Fruit fly (Drosophila melanogaster) whole organism, adult: Measurements from ENCODE around the gene agt.

Experiments used
- CG11617 ChIP-seq: fragments of 200-800 bp; sonication (Bioruptor generic); optimal IDR thresholded peaks from 2 replicates; lab custom pipeline; 2017; ENCODE audit warnings: mild to moderate bottlenecking, missing biosample characterization, missing genetic modification reagents, missing genetic modification characterization
- CG12768 ChIP-seq: fragments of 200-800 bp; sonication (Bioruptor generic); optimal IDR thresholded peaks from 2 replicates; lab custom pipeline; 2017; ENCODE audit warnings: missing biosample characterization, missing genetic modification characterization, mild to moderate bottlenecking, moderate library complexity, missing genetic modification reagents
- CG14711 ChIP-seq: fragments of 200-800 bp; sonication (Bioruptor generic); optimal IDR thresholded peaks from 2 replicates; lab custom pipeline; 2018; ENCODE audit warnings: missing biosample characterization, mild to moderate bottlenecking, missing genetic modification characterization, moderate library complexity
- CG1620 ChIP-seq: fragments of 200-800 bp; sonication (Bioruptor generic); optimal IDR thresholded peaks from 2 replicates; lab custom pipeline; 2016; ENCODE audit warnings: missing biosample characterization, missing genetic modification characterization
- CG33017 ChIP-seq: fragments of 200-800 bp; sonication (Bioruptor generic); optimal IDR thresholded peaks from 2 replicates; lab custom pipeline; 2018; ENCODE audit warnings: missing biosample characterization, mild to moderate bottlenecking, missing genetic modification characterization, moderate library complexity
- CG5204 ChIP-seq: fragments of 200-800 bp; sonication (Bioruptor generic); optimal IDR thresholded peaks from 2 replicates; lab custom pipeline; 2016; ENCODE audit warnings: missing biosample characterization, missing genetic modification characterization
- CG7045 ChIP-seq: fragments of 200-800 bp; sonication (Bioruptor generic); optimal IDR thresholded peaks from 2 replicates; lab custom pipeline; 2017; ENCODE audit warnings: missing biosample characterization, mild to moderate bottlenecking, missing genetic modification characterization
- CG7101 ChIP-seq: fragments of 200-800 bp; sonication (Bioruptor generic); optimal IDR thresholded peaks from 2 replicates; lab custom pipeline; 2018; ENCODE audit warnings: missing biosample characterization, mild to moderate bottlenecking, missing genetic modification characterization, moderate library complexity
- Clk ChIP-seq: fragments of 200-800 bp; sonication (Bioruptor generic); optimal IDR thresholded peaks from 2 replicates; lab custom pipeline; 2017; ENCODE audit warnings: missing biosample characterization, missing genetic modification characterization
- Crg-1 ChIP-seq: fragments of 200-800 bp; sonication (Bioruptor generic); optimal IDR thresholded peaks from 2 replicates; lab custom pipeline; 2016; ENCODE audit warnings: missing biosample characterization, missing genetic modification characterization
- Hr96 ChIP-seq: fragments of 200-800 bp; sonication (Bioruptor generic); optimal IDR thresholded peaks from 2 replicates; lab custom pipeline; 2016; ENCODE audit warnings: missing biosample characterization, missing genetic modification characterization
- Mnt ChIP-seq: fragments of 200-800 bp; sonication (Bioruptor generic); optimal IDR thresholded peaks from 2 replicates; lab custom pipeline; 2016; ENCODE audit warnings: missing biosample characterization, mild to moderate bottlenecking, missing genetic modification characterization
- bab1 ChIP-seq: fragments of 200-800 bp; sonication (Bioruptor generic); optimal IDR thresholded peaks from 3 replicates; lab custom pipeline; 2019; ENCODE audit warnings: missing biosample characterization, mild to moderate bottlenecking, missing genetic modification characterization, moderate library complexity
- cic ChIP-seq: fragments of 200-800 bp; sonication (Bioruptor generic); optimal IDR thresholded peaks from 2 replicates; lab custom pipeline; 2017; ENCODE audit warnings: missing biosample characterization, mild to moderate bottlenecking, missing genetic modification characterization, moderate library complexity
- cnc ChIP-seq, 2 experiments: fragments of >200 bp; optimal IDR thresholded peaks; 2 replicates each; lab custom pipeline; 2017
- kay ChIP-seq: fragments of 200-800 bp; sonication (Bioruptor generic); peaks from one replicate; lab custom pipeline; 2016; ENCODE audit warnings: missing biosample characterization, missing genetic modification characterization, borderline replicate concordance
- ovo ChIP-seq: fragments of 200-800 bp; sonication (Bioruptor generic); optimal IDR thresholded peaks from 2 replicates; lab custom pipeline; 2016; ENCODE audit warnings: missing biosample characterization, missing genetic modification characterization
- pad ChIP-seq: fragments of 200-800 bp; sonication (Bioruptor generic); optimal IDR thresholded peaks from 3 replicates; lab custom pipeline; 2017; ENCODE audit warnings: missing biosample characterization, missing genetic modification characterization, mild to moderate bottlenecking, moderate library complexity, missing genetic modification reagents
- tj ChIP-seq: fragments of 200-800 bp; sonication (Bioruptor generic); optimal IDR thresholded peaks from 3 replicates; lab custom pipeline; 2017; ENCODE audit warnings: missing biosample characterization, mild to moderate bottlenecking, missing genetic modification characterization, moderate library complexity
- toe ChIP-seq: fragments of 200-800 bp; sonication (Bioruptor generic); optimal IDR thresholded peaks from 2 replicates; lab custom pipeline; 2016; ENCODE audit warnings: missing biosample characterization, missing genetic modification characterization

agt gene

DNA sequence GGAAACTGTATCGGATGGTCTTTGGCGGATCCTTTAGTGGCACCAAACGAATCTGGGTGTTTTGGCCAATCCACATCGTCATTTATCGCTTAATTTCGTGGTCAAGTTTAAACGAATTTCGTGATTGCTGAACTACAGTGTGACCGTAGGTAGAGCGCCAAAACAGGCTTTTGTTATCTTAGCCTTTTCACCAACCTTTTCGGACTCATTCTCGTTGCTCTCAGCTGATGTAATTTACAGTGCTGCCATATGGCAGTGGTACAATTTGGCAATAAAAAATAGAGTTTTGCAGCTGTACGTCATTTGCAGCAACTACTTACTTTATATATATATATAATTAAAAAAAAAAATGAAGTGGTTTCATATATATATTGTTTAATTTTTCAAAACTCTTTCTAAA lies at the start of gene agt:
agt (minus strand) TSS at position 160 of the 400 bp plus-strand sequence.
- no peak for TF ChIP-seq Clk (GFP tag; lab: Kevin White, UChicago)
- peak; percentile 36 for TF ChIP-seq CG14711 (tag; lab: Kevin White, UChicago)

DNA sequence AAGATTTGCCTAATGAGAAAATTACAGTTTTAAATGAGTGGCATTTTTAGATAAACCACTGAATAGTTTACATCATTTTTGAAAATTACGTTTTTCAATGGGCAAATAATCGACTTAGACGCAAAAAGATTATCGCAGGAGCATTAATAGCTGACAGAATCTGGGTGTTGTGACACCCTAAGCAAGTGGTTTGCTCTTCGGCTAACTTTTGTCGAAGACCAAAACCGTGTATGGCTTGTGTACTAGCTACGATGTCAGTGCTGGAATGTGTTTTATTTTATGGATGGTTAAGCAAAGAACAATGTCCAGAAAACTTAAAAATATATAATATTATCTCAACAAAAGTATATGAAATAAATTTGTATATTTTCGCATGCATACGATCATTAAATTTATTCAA lies 49.0 kb upstream of the agt start:
- TF ChIP-seq CG5204 (GFP tag; lab: Kevin White, UChicago) (no peak), Mnt (GFP tag; lab: Kevin White, UChicago) (no peak), Crg-1 (GFP tag; lab: Kevin White, UChicago) (no peak), CG33017 (tag; lab: Kevin White, UChicago) (no peak), CG11617 (no peak), cic (GFP tag; lab: Kevin White, UChicago) (no peak), Hr96 (GFP tag; lab: Kevin White, UChicago) (no peak), tj (GFP tag; lab: Kevin White, UChicago) (no peak), CG14711 (tag; lab: Kevin White, UChicago) (no peak)

DNA sequence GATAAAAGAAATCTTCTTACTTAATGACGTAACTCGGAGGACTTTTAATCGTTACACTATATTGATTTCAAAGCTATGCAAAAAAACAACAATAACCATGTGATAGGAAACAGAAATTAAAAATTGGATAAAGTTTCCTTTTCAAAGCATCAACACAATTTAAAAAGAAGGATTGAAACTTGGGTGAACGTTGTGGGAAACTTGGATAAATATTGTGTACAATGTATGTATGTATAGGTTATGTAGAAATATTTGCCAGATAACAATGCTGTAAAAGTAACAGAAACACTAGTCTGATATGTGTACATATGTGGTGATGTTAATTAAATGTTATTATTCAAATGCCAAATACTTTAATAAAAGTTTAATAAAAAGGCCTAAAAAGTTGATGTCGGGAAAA lies 46.4 kb upstream of the agt start:
- no peak for TF ChIP-seq CG1620 (GFP tag; lab: Kevin White, UChicago)
- TF ChIP-seq CG11617: no peak
- TF ChIP-seq CG7045 (GFP tag; lab: Kevin White, UChicago): no peak
- TF ChIP-seq toe (GFP tag; lab: Kevin White, UChicago): no peak
- TF ChIP-seq Hr96 (GFP tag; lab: Kevin White, UChicago): no peak
- no peak for TF ChIP-seq bab1 (GFP tag; lab: Kevin White, UChicago)
- TF ChIP-seq CG5204 (GFP tag; lab: Kevin White, UChicago): no peak
- no peak for TF ChIP-seq Mnt (GFP tag; lab: Kevin White, UChicago)
- TF ChIP-seq Clk (GFP tag; lab: Kevin White, UChicago): no peak
- TF ChIP-seq tj (GFP tag; lab: Kevin White, UChicago): no peak
- TF ChIP-seq CG14711 (tag; lab: Kevin White, UChicago): no peak
- no peak for TF ChIP-seq CG33017 (tag; lab: Kevin White, UChicago)
- no peak for TF ChIP-seq Crg-1 (GFP tag; lab: Kevin White, UChicago)
- TF ChIP-seq kay (GFP tag; lab: Kevin White, UChicago): no peak
- TF ChIP-seq ovo (GFP tag; lab: Kevin White, UChicago): no peak
- TF ChIP-seq cic (GFP tag; lab: Kevin White, UChicago): no peak
- TF ChIP-seq pad (GFP tag; lab: Kevin White, UChicago): no peak
- no peak for TF ChIP-seq CG7101
- TF ChIP-seq CG12768 (GFP tag; lab: Kevin White, UChicago): no peak

DNA sequence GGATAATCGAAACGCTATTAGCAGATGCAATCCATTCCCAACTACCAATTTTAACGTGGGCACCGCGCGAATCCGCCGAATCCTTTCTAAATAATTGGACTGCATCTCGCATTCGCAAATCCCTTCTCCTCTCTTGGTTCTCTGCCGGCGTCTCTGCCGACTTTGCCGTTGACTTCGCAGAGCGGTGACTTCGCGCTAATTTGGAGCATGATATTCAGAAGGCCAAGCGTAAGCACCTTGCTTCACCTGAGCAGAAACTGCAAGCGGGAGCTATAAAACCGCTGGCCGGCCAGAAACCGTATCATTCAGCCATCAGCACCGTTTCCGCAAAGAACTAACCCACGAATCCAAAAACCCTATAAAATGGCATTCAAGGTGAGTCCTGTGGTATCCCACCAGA lies 43.9 kb upstream of the agt start, which contains the start of gene Ccp84Aa:
Ccp84Aa (plus strand) TSS at position 301 of the 400 bp plus-strand sequence.
- no peak for TF ChIP-seq ovo (GFP tag; lab: Kevin White, UChicago)
- no peak for TF ChIP-seq cic (GFP tag; lab: Kevin White, UChicago)
- TF ChIP-seq kay (GFP tag; lab: Kevin White, UChicago): no peak
- no peak for TF ChIP-seq Clk (GFP tag; lab: Kevin White, UChicago)
- no peak for TF ChIP-seq CG7101
- no peak for TF ChIP-seq Crg-1 (GFP tag; lab: Kevin White, UChicago)
- no peak for TF ChIP-seq CG12768 (GFP tag; lab: Kevin White, UChicago)
- TF ChIP-seq CG11617: no peak
- no peak for TF ChIP-seq pad (GFP tag; lab: Kevin White, UChicago)
- no peak for TF ChIP-seq cnc (optimal IDR thresholded peaks at IDR 0.05; lab: Kevin White, UChicago)
- TF ChIP-seq toe (GFP tag; lab: Kevin White, UChicago): no peak
- no peak for TF ChIP-seq CG33017 (tag; lab: Kevin White, UChicago)
- no peak for TF ChIP-seq bab1 (GFP tag; lab: Kevin White, UChicago)
- TF ChIP-seq CG14711 (tag; lab: Kevin White, UChicago): no peak
- no peak for TF ChIP-seq Hr96 (GFP tag; lab: Kevin White, UChicago)

DNA sequence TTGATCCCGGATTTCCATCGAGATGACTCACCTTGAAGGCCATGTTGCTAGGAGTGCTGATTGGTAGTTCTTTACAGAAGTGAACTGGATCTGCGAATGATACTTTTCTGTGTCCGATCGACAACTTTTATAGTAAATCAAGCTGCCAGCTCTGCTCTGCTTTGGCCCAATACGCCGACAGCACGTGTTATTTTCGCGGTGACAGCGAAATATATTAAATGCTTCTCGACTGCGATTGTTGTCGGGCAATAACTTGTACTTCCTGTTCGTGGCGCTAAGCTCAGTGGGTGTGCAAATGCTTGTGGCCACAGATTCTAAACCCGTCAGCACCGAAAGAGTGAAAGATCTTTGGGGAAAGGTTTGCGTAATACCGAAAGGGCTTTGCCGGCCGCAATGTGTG lies 42.9 kb upstream of the agt start, which contains the start of gene Ccp84Ab:
Ccp84Ab (minus strand) TSS at position 101 of the 400 bp plus-strand sequence.
- no peak for TF ChIP-seq CG5204 (GFP tag; lab: Kevin White, UChicago)
- TF ChIP-seq toe (GFP tag; lab: Kevin White, UChicago): no peak
- TF ChIP-seq CG7101: no peak
- no peak for TF ChIP-seq CG7045 (GFP tag; lab: Kevin White, UChicago)
- no peak for TF ChIP-seq bab1 (GFP tag; lab: Kevin White, UChicago)
- TF ChIP-seq tj (GFP tag; lab: Kevin White, UChicago): no peak
- no peak for TF ChIP-seq kay (GFP tag; lab: Kevin White, UChicago)
- no peak for TF ChIP-seq Crg-1 (GFP tag; lab: Kevin White, UChicago)
- no peak for TF ChIP-seq CG1620 (GFP tag; lab: Kevin White, UChicago)
- no peak for TF ChIP-seq CG11617
- no peak for TF ChIP-seq ovo (GFP tag; lab: Kevin White, UChicago)
- TF ChIP-seq cic (GFP tag; lab: Kevin White, UChicago): no peak
- no peak for TF ChIP-seq Hr96 (GFP tag; lab: Kevin White, UChicago)
- no peak for TF ChIP-seq Mnt (GFP tag; lab: Kevin White, UChicago)
- TF ChIP-seq Clk (GFP tag; lab: Kevin White, UChicago): no peak

DNA sequence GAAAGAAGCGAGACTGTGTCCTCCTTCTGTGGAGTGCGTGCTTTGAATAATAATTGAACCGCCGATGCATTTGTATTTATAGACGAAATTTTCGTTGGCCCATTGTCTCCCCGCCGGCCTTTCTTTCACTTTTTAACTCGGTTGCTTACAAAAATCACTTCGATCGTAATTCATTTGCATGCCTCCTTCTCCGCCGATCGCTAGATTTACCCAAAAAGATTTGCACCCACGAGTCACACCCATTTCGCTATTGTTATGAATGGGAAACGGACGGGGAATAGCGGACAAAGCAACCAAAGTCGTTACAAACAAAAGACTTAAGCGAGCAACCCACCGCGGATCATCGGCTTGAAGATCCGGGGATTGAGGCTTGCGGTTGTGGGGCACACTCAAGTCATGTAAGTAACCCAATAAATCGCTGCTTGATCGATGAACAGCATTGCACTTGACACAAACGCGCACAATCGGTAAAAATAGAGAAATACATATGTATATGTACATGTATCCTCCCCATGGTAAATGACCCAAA lies 36.4 kb upstream of the agt start, which contains the start of gene Ccp84Ac:
Ccp84Ac (minus strand) TSS at position 51 of the 529 bp plus-strand sequence.
- TF ChIP-seq Mnt (GFP tag; lab: Kevin White, UChicago): no peak
- no peak for TF ChIP-seq kay (GFP tag; lab: Kevin White, UChicago)
- no peak for TF ChIP-seq ovo (GFP tag; lab: Kevin White, UChicago)
- TF ChIP-seq Clk (GFP tag; lab: Kevin White, UChicago): no peak
- TF ChIP-seq CG7045 (GFP tag; lab: Kevin White, UChicago): no peak
- no peak for TF ChIP-seq CG7101
- TF ChIP-seq CG5204 (GFP tag; lab: Kevin White, UChicago): no peak
- no peak for TF ChIP-seq CG11617
- TF ChIP-seq CG12768 (GFP tag; lab: Kevin White, UChicago): no peak
- no peak for TF ChIP-seq Hr96 (GFP tag; lab: Kevin White, UChicago)
- TF ChIP-seq tj (GFP tag; lab: Kevin White, UChicago): no peak
- TF ChIP-seq cic (GFP tag; lab: Kevin White, UChicago): no peak
- TF ChIP-seq bab1 (GFP tag; lab: Kevin White, UChicago): no peak
- TF ChIP-seq CG1620 (GFP tag; lab: Kevin White, UChicago): no peak
